Fruit fly (Drosophila melanogaster): Measurements from ENCODE around the gene chinmo.

Gene chinmo

DNA sequence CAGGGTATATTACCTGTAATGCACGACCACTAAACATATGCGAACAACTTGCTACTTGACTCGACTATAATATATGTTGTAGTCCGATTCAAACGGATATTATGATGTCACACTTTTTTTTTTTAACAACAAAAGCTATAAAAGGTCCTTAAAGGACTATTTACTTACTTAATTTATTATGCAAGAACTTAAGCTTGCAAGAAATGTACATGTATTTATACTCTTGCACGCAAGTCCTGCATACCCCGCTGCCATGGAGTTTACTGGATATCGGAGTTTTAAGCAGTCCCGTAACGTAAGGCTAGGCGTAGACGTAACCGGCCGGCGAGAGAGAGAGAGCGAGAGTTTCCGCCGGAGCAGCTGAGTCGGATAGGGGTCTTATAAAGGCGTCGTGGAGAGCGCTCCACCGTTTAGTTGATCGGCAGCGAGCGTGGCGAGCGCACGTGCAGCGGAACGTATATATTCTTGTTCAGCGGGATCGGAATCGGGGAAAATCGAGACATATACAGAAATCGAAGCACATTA lies 86.1 kb downstream of the chinmo start (continued):
- peak; percentile 48 for TF ChIP-seq CG3995 (GFP tag; optimal IDR thresholded peaks at IDR 0.05)
- TF ChIP-seq grn (GFP tag; optimal IDR thresholded peaks at IDR 0.05), result peak; percentile 20
- peak; percentile 86; the same call in 2 of the 3 replicates for TF ChIP-seq jigr1 (GFP tag; IDR thresholded peaks at IDR 0.05)
- TF ChIP-seq stwl (tag; optimal IDR thresholded peaks at IDR 0.05), result peak; percentile 22
- TF ChIP-seq CG30403 (GFP tag; optimal IDR thresholded peaks at IDR 0.05), result peak; percentile 95
- peak; percentile 42 for TF ChIP-seq CG8281 (tag; optimal IDR thresholded peaks at IDR 0.05)
- TF ChIP-seq CG18476 (GFP tag; optimal IDR thresholded peaks at IDR 0.05), result peak; percentile 79
- TF ChIP-seq h (optimal IDR thresholded peaks at IDR 0.05), result no peak
- TF ChIP-seq jumu (GFP tag; optimal IDR thresholded peaks at IDR 0.05), result peak; percentile 90
- TF ChIP-seq crc (GFP tag; optimal IDR thresholded peaks at IDR 0.05), result peak; percentile 82
- peak; percentile 86 for TF ChIP-seq CG9609 (GFP tag; optimal IDR thresholded peaks at IDR 0.05)
- TF ChIP-seq CG8290 (GFP tag; optimal IDR thresholded peaks at IDR 0.05), result peak; percentile 60
- TF ChIP-seq CG8290 (tag; optimal IDR thresholded peaks at IDR 0.05), result peak in 1 of 2 experiments; percentile 44
- peak; percentile 31 for TF ChIP-seq CG12299 (tag; optimal IDR thresholded peaks at IDR 0.05)
- TF ChIP-seq CG11085 (GFP tag; IDR thresholded peaks at IDR 0.05), result peak; percentile 48; the same call in 1 of the 2 replicates
- peak; percentile 83 for TF ChIP-seq Hmx (GFP tag; optimal IDR thresholded peaks at IDR 0.05)
- peak; percentile 89 to 92 for TF ChIP-seq Pdp1 (GFP tag; optimal IDR thresholded peaks at IDR 0.05)
- TF ChIP-seq fd3F (GFP tag; optimal IDR thresholded peaks at IDR 0.05), result peak; percentile 76
- TF ChIP-seq rib (GFP tag; IDR thresholded peaks at IDR 0.05), result no peak
- TF ChIP-seq phol (tag; optimal IDR thresholded peaks at IDR 0.05), result peak; percentile 91
- TF ChIP-seq CG10979 (tag; optimal IDR thresholded peaks at IDR 0.05), result peak; percentile 88
- peak; percentile 89 for TF ChIP-seq Ssrp (tag; optimal IDR thresholded peaks at IDR 0.05)
- peak; percentile 87 for TF ChIP-seq CG8924 (tag; optimal IDR thresholded peaks at IDR 0.05)
- TF ChIP-seq CTCF (GFP tag; optimal IDR thresholded peaks at IDR 0.05), result peak; percentile 17
- peak; percentile 6 for TF ChIP-seq MESR4 (GFP tag; optimal IDR thresholded peaks at IDR 0.05)
- peak; percentile 61 for TF ChIP-seq odd (GFP tag; optimal IDR thresholded peaks at IDR 0.05)
- TF ChIP-seq zen2 (GFP tag; IDR thresholded peaks at IDR 0.05; ENCODE audit: partially characterized antibody), result no peak; the same call in 2 of the 3 replicates
- TF ChIP-seq schlank (tag; optimal IDR thresholded peaks at IDR 0.05), result peak; percentile 54
- no peak for TF ChIP-seq CG8478 (optimal IDR thresholded peaks at IDR 0.05)
- peak; percentile 61 for TF ChIP-seq NC2α (GFP tag; optimal IDR thresholded peaks at IDR 0.05)
- TF ChIP-seq dati (GFP tag; IDR thresholded peaks at IDR 0.05), result peak; percentile 69
- TF ChIP-seq trem (tag; optimal IDR thresholded peaks at IDR 0.05), result peak; percentile 68
- no peak for TF ChIP-seq CG4328 (GFP tag; optimal IDR thresholded peaks at IDR 0.05)
- TF ChIP-seq amos (GFP tag; IDR thresholded peaks at IDR 0.05; ENCODE audit: partially characterized antibody), result peak; percentile 25; the same call in 1 of the 2 replicates
- peak; percentile 73 for TF ChIP-seq Fer3 (tag; optimal IDR thresholded peaks at IDR 0.05)
- TF ChIP-seq z (GFP tag; IDR thresholded peaks at IDR 0.05), result no peak
- TF ChIP-seq CG18599 (GFP tag; optimal IDR thresholded peaks at IDR 0.05), result peak; percentile 87
- TF ChIP-seq CG6254 (GFP tag; optimal IDR thresholded peaks at IDR 0.05), result peak; percentile 77
- TF ChIP-seq CG11696 (GFP tag; IDR thresholded peaks at IDR 0.05), result no peak
- TF ChIP-seq CG11504 (tag; optimal IDR thresholded peaks at IDR 0.05), result peak; percentile 89
- TF ChIP-seq sc (optimal IDR thresholded peaks at IDR 0.05), result no peak
- peak; percentile 90 for TF ChIP-seq sc (GFP tag; optimal IDR thresholded peaks at IDR 0.05)
- no peak for TF ChIP-seq hkb (optimal IDR thresholded peaks at IDR 0.05)
- TF ChIP-seq hkb (GFP tag; IDR thresholded peaks at IDR 0.05), result peak; percentile 84
- TF ChIP-seq MTF-1 (GFP tag; optimal IDR thresholded peaks at IDR 0.05; ENCODE audit: borderline replicate concordance), result peak; percentile 16
- peak; percentile 87 for TF ChIP-seq CG13624 (GFP tag; optimal IDR thresholded peaks at IDR 0.05)
- no peak for TF ChIP-seq Dfd (GFP tag; optimal IDR thresholded peaks at IDR 0.05)
- peak; percentile 79 for TF ChIP-seq ssp (GFP tag; IDR thresholded peaks at IDR 0.05)
- TF ChIP-seq zfh1 (GFP tag; IDR thresholded peaks at IDR 0.05), result peak; percentile 82
- peak; percentile 58 for TF ChIP-seq CG6854 (GFP tag; optimal IDR thresholded peaks at IDR 0.05)
- TF ChIP-seq sim (GFP tag; IDR thresholded peaks at IDR 0.05), result peak; percentile 60
- TF ChIP-seq twi (tag; optimal IDR thresholded peaks at IDR 0.05), result peak; percentile 61
